Fruit fly (Drosophila melanogaster): Measurements from ENCODE around the gene Vha13.

The Vha13 gene

DNA sequence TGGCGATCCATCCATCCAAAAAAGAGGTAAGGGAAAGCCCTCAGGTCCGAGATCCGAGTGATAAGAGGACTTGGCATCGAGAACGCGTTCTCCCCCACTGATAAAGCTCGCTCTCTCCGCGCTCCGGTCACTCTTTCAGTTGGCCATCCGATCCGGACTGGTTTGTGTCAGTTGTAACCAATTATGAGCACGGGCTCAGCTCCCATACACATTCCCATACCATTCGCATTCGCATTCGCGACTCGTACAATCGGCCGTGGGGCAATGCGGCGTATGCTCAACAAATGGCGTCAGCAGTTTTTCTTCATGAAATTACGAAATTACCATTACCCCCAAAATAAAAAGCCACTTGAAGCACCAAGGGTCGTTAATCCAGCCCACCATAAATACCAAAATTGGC lies 19.7 kb downstream of the Vha13 start (continued):
- TF ChIP-seq E2f1 (GFP tag; IDR thresholded peaks at IDR 0.05) = no peak
- no peak for TF ChIP-seq sisA (GFP tag; IDR thresholded peaks at IDR 0.05)
- TF ChIP-seq exex (tag; optimal IDR thresholded peaks at IDR 0.05) = peak; percentile 19
- TF ChIP-seq CG4282 (GFP tag; optimal IDR thresholded peaks at IDR 0.05) = no peak
- TF ChIP-seq Spps (tag; optimal IDR thresholded peaks at IDR 0.05) = no peak
- peak; percentile 67 for TF ChIP-seq grn (GFP tag; optimal IDR thresholded peaks at IDR 0.05)
- TF ChIP-seq CG12299 (tag; optimal IDR thresholded peaks at IDR 0.05) = no peak
- TF ChIP-seq CG1233 (GFP tag; optimal IDR thresholded peaks at IDR 0.05) = no peak
- no peak for TF ChIP-seq CG13424 (tag; optimal IDR thresholded peaks at IDR 0.05)
- no peak for TF ChIP-seq HmgZ (tag; optimal IDR thresholded peaks at IDR 0.05)
- TF ChIP-seq Fer3 (tag; optimal IDR thresholded peaks at IDR 0.05) = no peak
- no peak for TF ChIP-seq trem (tag; optimal IDR thresholded peaks at IDR 0.05)
- TF ChIP-seq slou (GFP tag; optimal IDR thresholded peaks at IDR 0.05) = no peak
- no peak for TF ChIP-seq CG34376 (GFP tag; optimal IDR thresholded peaks at IDR 0.05)
- TF ChIP-seq NK7.1 (GFP tag; optimal IDR thresholded peaks at IDR 0.05) = no peak
- peak in 1 of 2 experiments; percentile 59 for TF ChIP-seq Trl (optimal IDR thresholded peaks at IDR 0.05)
- no peak for TF ChIP-seq Trl (GFP tag; optimal IDR thresholded peaks at IDR 0.05)
- no peak for TF ChIP-seq CG14667 (GFP tag; IDR thresholded peaks at IDR 0.05)
- no peak for TF ChIP-seq sc (optimal IDR thresholded peaks at IDR 0.05)
- no peak for TF ChIP-seq sc (GFP tag; optimal IDR thresholded peaks at IDR 0.05)
- TF ChIP-seq CG17568 (GFP tag; optimal IDR thresholded peaks at IDR 0.05) = no peak
- TF ChIP-seq h (optimal IDR thresholded peaks at IDR 0.05) = no peak
- TF ChIP-seq Hr39 (optimal IDR thresholded peaks at IDR 0.05) = no peak
- TF ChIP-seq Dek (tag; optimal IDR thresholded peaks at IDR 0.05) = no peak
- TF ChIP-seq CG17802 (tag; optimal IDR thresholded peaks at IDR 0.05) = no peak
- no peak for TF ChIP-seq hkb (optimal IDR thresholded peaks at IDR 0.05)
- no peak for TF ChIP-seq hkb (GFP tag; IDR thresholded peaks at IDR 0.05)
- no peak for TF ChIP-seq CG4424 (GFP tag; optimal IDR thresholded peaks at IDR 0.05)
- no peak for TF ChIP-seq pan (optimal IDR thresholded peaks at IDR 0.05)
- TF ChIP-seq pan (GFP tag; optimal IDR thresholded peaks at IDR 0.05 in 1 of 2, IDR thresholded peaks at IDR 0.05 in 1 of 2) = peak in 1 of 2 experiments; percentile 30
- no peak for TF ChIP-seq BEAF-32 (GFP tag; optimal IDR thresholded peaks at IDR 0.05)
- TF ChIP-seq CG7928 (GFP tag; optimal IDR thresholded peaks at IDR 0.05) = no peak
- TF ChIP-seq NFAT (GFP tag; IDR thresholded peaks at IDR 0.05) = 0 out of 2 replicates have a peak, but pooled peaks have one; percentile 21
- TF ChIP-seq CG17361 (GFP tag; IDR thresholded peaks at IDR 0.05) = no peak
- no peak for TF ChIP-seq CG12659 (GFP tag; optimal IDR thresholded peaks at IDR 0.05)
- no peak for TF ChIP-seq toy (GFP tag; IDR thresholded peaks at IDR 0.05)
- TF ChIP-seq Hr3 (GFP tag; optimal IDR thresholded peaks at IDR 0.05) = no peak
- no peak for TF ChIP-seq CG32772 (GFP tag; IDR thresholded peaks at IDR 0.05)
- no peak for TF ChIP-seq ranshi (GFP tag; IDR thresholded peaks at IDR 0.05)
- TF ChIP-seq gro (GFP tag; optimal IDR thresholded peaks at IDR 0.05) = peak; percentile 7
- TF ChIP-seq CG14014 (GFP tag; IDR thresholded peaks at IDR 0.05) = no peak
- TF ChIP-seq caup (GFP tag; optimal IDR thresholded peaks at IDR 0.05; ENCODE audit: severe bottlenecking) = no peak
- peak; percentile 22 for TF ChIP-seq CG10147 (GFP tag; optimal IDR thresholded peaks at IDR 0.05)
- peak; percentile 70 for TF ChIP-seq sd (tag; optimal IDR thresholded peaks at IDR 0.05)
- no peak for TF ChIP-seq dm (GFP tag; optimal IDR thresholded peaks at IDR 0.05)
- TF ChIP-seq Deaf1 (tag; optimal IDR thresholded peaks at IDR 0.05) = no peak
- TF ChIP-seq her (GFP tag; optimal IDR thresholded peaks at IDR 0.05) = no peak
- no peak for TF ChIP-seq CG2202 (tag; optimal IDR thresholded peaks at IDR 0.05)
- no peak for TF ChIP-seq Hsf (GFP tag; optimal IDR thresholded peaks at IDR 0.05)
- no peak for TF ChIP-seq CG6813 (GFP tag; optimal IDR thresholded peaks at IDR 0.05)
- no peak for TF ChIP-seq disco-r (GFP tag; optimal IDR thresholded peaks at IDR 0.05)
- no peak for TF ChIP-seq Bdp1 (GFP tag; optimal IDR thresholded peaks at IDR 0.05)
- TF ChIP-seq wdn (GFP tag; IDR thresholded peaks at IDR 0.05) = no peak
- TF ChIP-seq MTF-1 (GFP tag; optimal IDR thresholded peaks at IDR 0.05; ENCODE audit: borderline replicate concordance) = no peak
